Worm (Caenorhabditis elegans): ENCODE results near the gene B0273.1.

The B0273.1 gene

DNA sequence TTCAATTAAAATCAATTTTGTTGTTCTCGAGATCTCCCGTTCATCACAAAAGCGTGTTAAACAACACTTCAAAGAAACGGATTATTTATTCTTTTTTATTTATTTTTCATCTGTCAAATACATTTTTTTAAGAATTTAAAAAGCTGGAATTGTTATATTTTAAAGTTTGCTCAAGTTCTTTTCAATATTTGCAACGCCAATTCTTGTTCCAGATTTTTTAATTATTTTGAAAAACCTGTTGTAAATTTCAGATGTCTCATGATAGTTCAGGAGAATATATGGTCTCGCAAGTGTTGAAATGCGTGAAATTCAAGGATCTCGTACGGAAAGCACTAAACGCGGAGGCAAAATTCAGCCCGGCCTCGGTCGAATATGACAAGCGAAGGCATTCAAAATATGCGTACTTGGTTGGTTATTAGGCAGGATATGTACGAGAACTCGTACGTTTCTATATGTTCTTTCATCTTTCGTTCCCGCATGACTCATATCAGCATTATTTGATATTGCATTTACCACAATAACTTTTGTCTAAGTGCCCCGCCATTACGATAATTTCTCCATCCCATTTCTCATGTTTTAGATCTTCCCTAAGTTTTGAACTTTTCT, 50.9 kb downstream of the B0273.1 start, which contains the start of gene cec-6 (continued):
- TF ChIP-seq aptf-3 (GFP tag; IDR thresholded peaks at IDR 0.05) (0 out of 2 replicates have a peak, but pooled peaks have one; percentile 19), rcor-1 (GFP tag; IDR thresholded peaks at IDR 0.05) (no peak), athp-1 (tag; optimal IDR thresholded peaks at IDR 0.05) (peak; percentile 34), T07F8.4 (tag; optimal IDR thresholded peaks at IDR 0.05) (no peak), lir-1 (GFP tag; conservative IDR thresholded peaks at IDR 0.05) (no peak), mes-4 (tag; optimal IDR thresholded peaks at IDR 0.05) (no peak), chd-7 (tag; optimal IDR thresholded peaks at IDR 0.05) (peak; percentile 43), madf-3 (GFP tag; IDR thresholded peaks at IDR 0.05) (peak; percentile 46; the same call in 1 of the 2 replicates), hrde-1 (tag; optimal IDR thresholded peaks at IDR 0.05; ENCODE audit: borderline replicate concordance) (peak; percentile 65), sdz-38 (tag; optimal IDR thresholded peaks at IDR 0.05) (no peak), fkh-3 (tag; optimal IDR thresholded peaks at IDR 0.05) (no peak)

Data from whole organism, young adult.